Worm (Caenorhabditis elegans) whole organism, L1 larva: ENCODE results near the gene kbp-1.

Source experiments
- ama-1 ChIP-seq: fragments of 150-350 bp; optimal IDR thresholded peaks from 2 replicates; lab custom pipeline; 2014
- fkh-10 ChIP-seq: sonication (generic microtip); optimal IDR thresholded peaks from 2 replicates; lab custom pipeline; 2017; ENCODE audit warnings: missing biosample characterization, missing genetic modification reagents, missing genetic modification characterization
- fos-1 ChIP-seq: fragments of 150-350 bp; optimal IDR thresholded peaks from 2 replicates; lab custom pipeline; 2014; ENCODE audit warnings: missing biosample characterization, missing genetic modification characterization
- lin-13 ChIP-seq: fragments of 150-350 bp; optimal IDR thresholded peaks from 2 replicates; lab custom pipeline; 2014; ENCODE audit warnings: missing biosample characterization, missing genetic modification reagents, missing genetic modification characterization
- lin-35 ChIP-seq, 2 experiments: fragments of 150-350 bp; optimal IDR thresholded peaks; 2 replicates each; lab custom pipeline; 2014; ENCODE audit warnings: missing biosample characterization in 2 of 2, missing genetic modification characterization in 2 of 2, missing genetic modification reagents in 2 of 2
- lsy-2 ChIP-seq, 2 experiments: fragments of 150-350 bp; optimal IDR thresholded peaks; 2 replicates each; lab custom pipeline; 2014; ENCODE audit warnings: missing biosample characterization in 2 of 2, missing genetic modification characterization in 2 of 2
- mep-1 ChIP-seq: fragments of 150-350 bp; optimal IDR thresholded peaks from 2 replicates; lab custom pipeline; 2014; ENCODE audit warnings: missing biosample characterization, missing genetic modification characterization
- nhr-11 ChIP-seq: fragments of 150-350 bp; optimal IDR thresholded peaks from 2 replicates; lab custom pipeline; 2014; ENCODE audit warnings: missing biosample characterization, missing genetic modification characterization
- pax-3 ChIP-seq: fragments of 200-800 bp; sonication (Bioruptor generic); optimal IDR thresholded peaks from 2 replicates; lab custom pipeline; 2018; ENCODE audit warnings: mild to moderate bottlenecking, missing genetic modification characterization, moderate library complexity, missing compliant biosample characterization
- snpc-4 ChIP-seq: fragments of 150-350 bp; optimal IDR thresholded peaks from 2 replicates; lab custom pipeline; 2014; ENCODE audit warnings: missing biosample characterization, missing genetic modification characterization
- unc-62 ChIP-seq: fragments of 150-350 bp; optimal IDR thresholded peaks from 2 replicates; lab custom pipeline; 2014; ENCODE audit warnings: missing biosample characterization, missing genetic modification reagents, missing genetic modification characterization

DNA sequence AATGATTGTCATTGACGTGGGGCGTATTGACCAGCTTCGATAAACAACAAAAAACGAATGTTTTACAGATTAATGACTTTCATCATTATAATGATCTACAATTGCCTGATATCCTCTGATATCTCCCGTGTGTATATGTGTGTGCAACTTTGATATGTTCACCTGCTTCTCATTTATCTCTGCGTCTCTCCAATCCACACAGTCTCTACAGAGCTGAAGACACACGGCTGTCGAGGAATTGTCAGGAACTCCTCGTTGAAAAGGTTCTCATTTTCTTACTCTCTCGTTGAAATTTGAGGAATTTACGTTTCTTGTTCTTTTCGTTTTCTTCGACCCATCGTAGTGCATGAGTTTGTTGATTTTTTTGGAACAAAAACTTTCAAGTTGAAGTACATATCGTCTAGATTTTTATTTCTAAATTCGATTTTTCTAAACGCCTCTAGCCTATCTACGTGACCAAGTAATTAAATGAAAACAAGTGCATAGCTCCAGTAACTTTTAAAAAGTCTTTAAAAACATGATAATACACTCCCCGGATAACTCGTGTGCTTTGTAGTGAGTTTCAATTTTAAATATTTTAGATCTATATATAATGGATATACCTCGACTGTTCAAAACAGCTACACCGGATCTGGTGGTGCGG lies 49.0 kb upstream of the kbp-1 start, which contains the start of gene ten-1:
- TF ChIP-seq unc-62 (GFP tag; lab: Kevin White, UChicago) (no peak), lin-13 (GFP tag; lab: Kevin White, UChicago) (no peak), fos-1 (tag; lab: Kevin White, UChicago) (no peak), lsy-2 (tag; optimal IDR thresholded peaks at IDR 0.05; lab: Kevin White, UChicago) (no peak), fkh-10 (no peak), nhr-11 (tag; lab: Kevin White, UChicago) (no peak), snpc-4 (tag; lab: Kevin White, UChicago) (no peak), lin-35 (GFP tag; optimal IDR thresholded peaks at IDR 0.05; lab: Kevin White, UChicago) (no peak), mep-1 (tag; lab: Kevin White, UChicago) (no peak), ama-1 (lab: Kevin White, UChicago) (no peak), pax-3 (no peak)
